Fruit fly (Drosophila melanogaster) whole organism: ENCODE data around the gene CG10669.

Experiments used
- CG8478 ChIP-seq: fragments of >200 bp; optimal IDR thresholded peaks from 2 replicates; lab custom pipeline; 2018; ENCODE audit warnings: inconsistent platforms
- Dll ChIP-seq: fragments of >200 bp; optimal IDR thresholded peaks from 2 replicates; lab custom pipeline; 2017
- EcR ChIP-seq, 2 experiments: fragments of >200 bp; optimal IDR thresholded peaks; 2 replicates each; lab custom pipeline; 2017; ENCODE audit warnings: missing biosample characterization in 2 of 2, missing genetic modification characterization in 2 of 2, missing genetic modification reagents in 2 of 2
- pan ChIP-seq: fragments of >200 bp; optimal IDR thresholded peaks from 2 replicates; lab custom pipeline; 2017
- psq ChIP-seq: fragments of >200 bp; optimal IDR thresholded peaks from 2 replicates; lab custom pipeline; 2017
- usp ChIP-seq: fragments of >200 bp; optimal IDR thresholded peaks from 2 replicates; lab custom pipeline; 2017; ENCODE audit warnings: missing biosample characterization, missing genetic modification characterization, mixed read lengths

The CG10669 gene

DNA sequence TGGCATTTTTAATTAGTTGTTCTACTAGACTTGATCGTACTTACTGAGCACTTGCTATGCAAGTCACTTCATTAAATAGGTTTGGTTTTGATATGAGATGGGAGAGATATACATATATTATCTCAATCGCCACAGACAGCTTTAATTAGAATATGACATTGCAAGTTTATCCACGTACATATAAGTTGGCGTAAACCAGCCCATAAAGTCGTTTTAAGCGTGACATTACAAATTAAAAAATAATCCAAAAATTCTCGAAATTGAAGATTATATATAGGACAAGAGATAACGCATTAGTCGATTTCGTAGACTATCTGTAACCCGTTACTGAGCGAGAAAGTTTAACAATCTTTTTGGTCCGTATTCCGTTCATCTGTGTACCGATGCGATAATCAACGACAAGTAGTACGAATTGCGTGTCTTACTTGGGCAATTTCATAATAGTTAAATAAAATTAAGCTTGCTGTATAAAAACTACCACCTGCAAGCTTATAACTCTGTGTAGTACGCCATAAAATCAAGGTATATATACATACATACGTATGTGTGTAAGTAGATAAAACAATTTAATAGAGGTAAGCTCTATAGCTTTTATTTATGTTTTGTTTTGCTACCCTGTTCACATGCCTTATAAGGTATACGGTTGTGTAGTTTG lies 14.9 kb downstream of the CG10669 start, which contains the start of gene CG10560:
TSS of gene CG10560 (minus strand) at position 51 of the 655 bp plus-strand sequence.
- TF ChIP-seq EcR (GFP tag; optimal IDR thresholded peaks at IDR 0.05; lab: Kevin White, UChicago) (no peak), usp (GFP tag; lab: Kevin White, UChicago) (no peak), psq (lab: Kevin White, UChicago) (no peak), Dll (lab: Kevin White, UChicago) (no peak), CG8478 (no peak), pan (lab: Kevin White, UChicago) (no peak)

DNA sequence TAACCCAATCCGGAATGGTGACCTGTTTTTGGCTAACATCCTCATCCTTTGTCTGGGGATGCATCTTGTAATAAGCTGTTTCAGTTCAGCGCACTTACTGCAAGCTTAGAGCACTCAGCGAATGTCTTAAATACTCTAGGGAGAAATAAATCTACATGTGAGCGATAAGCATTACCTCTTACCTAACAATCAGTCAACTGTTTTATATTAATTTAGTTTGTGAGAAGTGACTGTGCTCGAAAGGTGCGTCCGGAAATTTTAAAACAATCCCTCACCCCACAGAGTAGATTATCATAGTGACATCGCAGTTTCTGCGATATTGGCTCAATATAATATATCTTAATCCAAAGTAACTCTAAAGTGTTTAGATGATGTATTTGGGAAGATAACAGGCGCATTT lies 17.0 kb downstream of the CG10669 start, which contains the start of gene CG10553:
TSS of gene CG10553 (minus strand) at position 101 of the 400 bp plus-strand sequence.
- no peak for TF ChIP-seq usp (GFP tag; lab: Kevin White, UChicago)
- no peak for TF ChIP-seq psq (lab: Kevin White, UChicago)
- no peak for TF ChIP-seq Dll (lab: Kevin White, UChicago)
- no peak for TF ChIP-seq CG8478
- no peak for TF ChIP-seq EcR (GFP tag; optimal IDR thresholded peaks at IDR 0.05; lab: Kevin White, UChicago)
- no peak for TF ChIP-seq pan (lab: Kevin White, UChicago)

DNA sequence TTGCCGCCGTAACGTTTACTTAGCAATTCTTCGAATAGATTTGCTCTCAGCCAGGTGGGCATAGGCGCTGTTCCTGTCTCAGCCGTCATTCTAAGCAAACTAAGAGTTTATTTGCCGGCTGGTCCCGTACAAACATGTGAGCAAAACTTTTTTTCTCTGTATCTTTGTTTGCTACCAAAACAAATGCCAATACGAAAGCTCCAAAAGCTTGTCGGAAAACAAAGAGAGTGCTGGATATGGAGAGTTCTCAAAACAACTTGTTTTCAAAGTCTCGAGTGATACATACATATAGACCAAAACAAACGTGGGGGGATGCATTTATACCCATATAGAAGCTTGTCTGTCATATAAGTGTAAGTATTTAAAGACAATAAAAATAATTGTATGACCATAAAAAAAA lies 19.0 kb downstream of the CG10669 start, which contains the start of gene CG10559:
TSS of gene CG10559 (minus strand) at position 101 of the 400 bp plus-strand sequence.
- TF ChIP-seq CG8478 (no peak), usp (GFP tag; lab: Kevin White, UChicago) (no peak), Dll (lab: Kevin White, UChicago) (no peak), EcR (GFP tag; optimal IDR thresholded peaks at IDR 0.05; lab: Kevin White, UChicago) (no peak), pan (lab: Kevin White, UChicago) (no peak), psq (lab: Kevin White, UChicago) (no peak)

DNA sequence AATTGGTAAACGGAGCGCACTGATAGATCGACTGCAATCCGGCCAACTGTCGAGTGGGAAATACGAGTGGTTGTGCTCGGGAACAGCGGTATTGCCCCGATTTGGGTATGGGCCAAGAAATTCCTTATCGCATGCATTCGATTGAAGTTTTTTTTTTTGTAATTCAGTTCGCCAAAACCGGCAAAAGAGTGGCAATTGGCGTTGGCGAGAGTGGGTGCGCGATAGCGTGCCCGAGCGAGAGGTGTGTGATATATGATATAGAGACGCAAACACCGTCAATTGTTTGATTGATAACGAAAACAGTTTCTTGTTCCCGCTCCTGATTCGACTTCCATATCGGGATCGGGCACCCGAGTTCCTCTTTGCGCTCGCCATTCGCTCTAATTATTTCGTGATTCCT lies 21.3 kb downstream of the CG10669 start, which contains the start of gene CG31087:
TSS of gene CG31087 (minus strand) at position 63 of the 400 bp plus-strand sequence.
- TF ChIP-seq usp (GFP tag; lab: Kevin White, UChicago): no peak
- TF ChIP-seq psq (lab: Kevin White, UChicago): no peak
- TF ChIP-seq CG8478: no peak
- no peak for TF ChIP-seq Dll (lab: Kevin White, UChicago)
- TF ChIP-seq pan (lab: Kevin White, UChicago): no peak
- TF ChIP-seq EcR (GFP tag; optimal IDR thresholded peaks at IDR 0.05; lab: Kevin White, UChicago): no peak

DNA sequence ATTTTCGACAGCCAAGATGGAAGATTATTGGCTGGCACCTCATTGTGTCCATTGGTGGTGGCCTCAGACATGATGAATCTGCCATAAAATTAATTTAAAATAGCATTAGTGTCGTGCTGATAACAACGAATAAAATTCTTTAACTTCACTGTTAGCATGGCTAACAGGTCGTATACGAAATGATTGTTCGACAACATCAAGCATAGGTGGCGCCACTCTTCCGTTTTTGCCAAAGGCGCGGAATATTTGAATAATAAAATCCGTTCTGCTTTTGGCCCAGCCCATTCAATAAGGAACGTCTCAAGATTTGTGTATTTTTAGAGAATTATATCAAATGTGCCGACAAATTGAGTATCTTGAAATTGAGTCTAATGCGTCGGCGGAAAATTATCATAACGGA lies 22.5 kb downstream of the CG10669 start:
- TF ChIP-seq psq (lab: Kevin White, UChicago) (no peak), usp (GFP tag; lab: Kevin White, UChicago) (no peak), CG8478 (no peak), Dll (lab: Kevin White, UChicago) (no peak), EcR (GFP tag; optimal IDR thresholded peaks at IDR 0.05; lab: Kevin White, UChicago) (no peak), pan (lab: Kevin White, UChicago) (no peak)

DNA sequence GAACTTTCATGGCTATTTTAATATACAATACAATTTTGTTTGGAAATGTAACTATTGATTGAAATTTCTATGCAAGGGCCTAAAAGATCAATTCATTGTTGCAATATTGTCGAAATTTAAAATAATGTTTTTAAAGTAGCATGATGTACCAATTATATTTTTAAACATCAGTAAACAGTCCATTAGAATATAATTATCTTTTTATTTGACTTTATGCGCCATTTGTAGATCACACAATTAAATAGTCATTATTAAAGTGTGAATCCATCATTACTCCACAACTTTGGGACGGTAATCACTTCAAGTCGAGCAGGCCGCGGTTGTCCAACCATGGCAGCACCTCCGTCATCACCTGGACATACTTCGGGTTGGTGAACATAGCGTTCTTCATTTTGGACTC lies 24.2 kb downstream of the CG10669 start, which contains the start of gene CG31099:
TSS of gene CG31099 (minus strand) at position 101 of the 400 bp plus-strand sequence.
- no peak for TF ChIP-seq EcR (GFP tag; optimal IDR thresholded peaks at IDR 0.05; lab: Kevin White, UChicago)
- TF ChIP-seq usp (GFP tag; lab: Kevin White, UChicago): no peak
- no peak for TF ChIP-seq psq (lab: Kevin White, UChicago)

DNA sequence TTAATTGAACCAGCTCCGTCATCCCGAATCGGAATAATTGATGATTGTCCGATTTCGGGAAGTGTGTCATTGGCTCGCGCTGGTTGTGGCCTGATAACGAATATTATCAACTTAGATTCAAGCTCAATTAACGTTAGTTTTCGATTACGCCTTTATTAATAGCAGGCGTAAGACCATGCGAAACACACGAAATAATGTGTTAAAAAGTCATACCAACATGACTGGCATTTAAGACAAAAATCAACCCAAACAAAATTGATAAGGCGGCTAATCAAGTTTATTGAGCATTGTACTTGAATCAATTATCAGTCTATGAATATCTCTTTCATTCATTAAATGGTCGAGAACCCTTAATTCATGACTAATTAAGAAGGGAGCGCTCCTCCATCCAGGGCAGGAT lies 25.9 kb downstream of the CG10669 start:
- no peak for TF ChIP-seq psq (lab: Kevin White, UChicago)
- no peak for TF ChIP-seq Dll (lab: Kevin White, UChicago)
- TF ChIP-seq pan (lab: Kevin White, UChicago): no peak
- no peak for TF ChIP-seq usp (GFP tag; lab: Kevin White, UChicago)
- TF ChIP-seq CG8478: no peak
- no peak for TF ChIP-seq EcR (GFP tag; optimal IDR thresholded peaks at IDR 0.05; lab: Kevin White, UChicago)

DNA sequence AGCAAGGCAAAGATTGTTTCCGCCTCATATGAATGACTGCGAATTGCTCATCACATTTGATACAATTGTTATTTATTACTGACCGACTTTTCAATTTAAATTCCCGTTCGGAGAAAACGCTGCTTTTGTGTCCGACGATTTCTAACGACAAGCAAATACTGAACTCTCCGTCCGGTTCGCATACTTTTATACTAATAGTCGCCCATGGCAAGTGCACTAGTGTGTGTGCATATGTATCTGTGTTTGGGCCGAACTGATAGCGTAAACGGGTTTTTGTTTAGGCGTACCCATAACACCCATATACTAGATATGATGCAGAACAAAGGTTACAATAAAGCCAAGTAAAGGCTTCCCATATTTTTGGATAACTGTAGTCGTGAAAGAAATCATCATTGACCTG lies 26.8 kb downstream of the CG10669 start, which contains the start of gene CG10550:
TSS of gene CG10550 (minus strand) at position 164 of the 400 bp plus-strand sequence.
- no peak for TF ChIP-seq CG8478
- no peak for TF ChIP-seq psq (lab: Kevin White, UChicago)
- no peak for TF ChIP-seq EcR (GFP tag; optimal IDR thresholded peaks at IDR 0.05; lab: Kevin White, UChicago)

DNA sequence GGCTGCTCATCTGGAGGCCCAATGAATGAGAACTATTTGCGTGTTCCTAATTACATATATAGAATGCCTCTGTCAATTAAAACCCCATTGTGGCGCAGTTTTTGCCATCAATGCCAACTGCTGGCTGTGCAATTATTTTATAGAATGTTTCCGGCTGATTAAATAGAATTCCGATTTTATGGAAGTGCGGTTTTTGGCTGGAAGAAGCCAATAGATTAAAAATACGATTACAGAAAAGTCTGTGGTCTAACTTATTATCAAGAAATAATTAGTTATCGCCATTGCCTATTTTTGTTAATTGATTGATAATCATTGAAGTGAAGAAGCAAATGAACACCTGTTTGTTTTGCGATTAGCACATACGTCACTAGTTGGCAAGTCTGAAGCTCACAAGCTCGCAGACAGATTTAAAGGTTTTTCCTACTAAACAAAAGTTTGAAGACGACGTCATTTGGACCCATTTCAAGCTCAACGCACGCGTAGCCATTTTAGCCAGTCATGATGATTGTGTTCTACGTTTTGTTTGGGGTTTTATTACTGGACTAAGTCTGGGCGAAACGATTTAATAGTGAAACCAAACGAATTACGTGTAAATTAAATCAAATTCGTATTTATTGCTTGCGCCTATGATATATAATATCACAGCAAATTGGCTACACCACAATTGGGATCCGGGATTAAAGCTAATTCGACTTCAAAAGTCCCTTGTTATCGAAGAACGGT lies 29.1 kb downstream of the CG10669 start:
- no peak for TF ChIP-seq CG8478
- no peak for TF ChIP-seq Dll (lab: Kevin White, UChicago)
- no peak for TF ChIP-seq usp (GFP tag; lab: Kevin White, UChicago)
- no peak for TF ChIP-seq EcR (GFP tag; optimal IDR thresholded peaks at IDR 0.05; lab: Kevin White, UChicago)
- TF ChIP-seq pan (lab: Kevin White, UChicago): no peak
- TF ChIP-seq psq (lab: Kevin White, UChicago): no peak

DNA sequence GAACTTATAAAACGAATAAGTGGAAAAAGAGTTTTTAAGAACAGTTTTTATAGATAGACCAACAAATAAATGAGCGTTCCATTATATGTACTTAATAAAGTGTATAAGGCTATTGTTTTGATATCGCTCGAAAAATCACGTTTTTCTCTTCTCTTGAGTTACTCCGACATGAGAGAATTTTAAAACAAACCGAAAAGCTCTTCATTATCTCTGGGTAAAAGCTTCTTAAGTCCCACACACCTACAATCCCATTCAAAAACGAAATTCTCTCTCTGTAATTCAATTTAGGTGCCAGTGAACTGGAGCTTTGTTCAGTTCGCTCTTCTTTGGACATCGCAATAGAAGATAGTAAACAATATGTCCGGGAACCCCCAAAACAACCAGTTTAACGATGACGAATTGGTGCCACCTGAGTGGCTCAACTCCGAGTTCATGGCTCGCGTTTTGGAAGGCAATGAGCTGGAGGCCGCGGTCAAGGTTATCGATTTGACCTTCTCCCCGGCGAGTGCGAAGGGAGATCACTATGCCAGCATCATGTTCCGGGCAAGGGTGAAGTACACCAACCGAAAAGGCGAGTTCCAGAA lies 31.1 kb downstream of the CG10669 start, which contains the start of gene CG31436:
TSS of gene CG31436 (plus strand) at position 281 of the 584 bp plus-strand sequence.
- TF ChIP-seq EcR (GFP tag; optimal IDR thresholded peaks at IDR 0.05; lab: Kevin White, UChicago) (no peak), pan (lab: Kevin White, UChicago) (no peak)

DNA sequence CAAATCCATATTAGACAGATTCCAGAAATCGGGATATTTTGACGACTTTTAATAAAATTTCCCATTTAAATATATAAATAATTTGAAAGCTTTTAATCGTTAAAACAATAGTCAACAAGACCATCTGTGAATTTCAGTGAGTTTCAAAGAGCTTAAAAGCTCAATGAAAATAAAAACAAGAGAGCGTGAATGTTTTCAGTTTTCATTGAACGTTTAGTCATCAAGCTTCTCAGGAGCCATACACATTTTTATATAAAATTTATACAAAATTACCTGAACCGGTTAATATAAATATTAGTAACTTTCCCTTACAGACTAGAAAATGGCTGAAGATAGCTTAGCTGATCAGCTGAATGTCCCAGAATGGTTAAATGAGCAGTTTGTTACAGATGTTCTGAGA lies 32.8 kb downstream of the CG10669 start, which contains the start of gene CG31370:
TSS of gene CG31370 (plus strand) at position 226 of the 400 bp plus-strand sequence.
- TF ChIP-seq pan (lab: Kevin White, UChicago) (no peak), EcR (GFP tag; optimal IDR thresholded peaks at IDR 0.05; lab: Kevin White, UChicago) (no peak), CG8478 (no peak), usp (GFP tag; lab: Kevin White, UChicago) (no peak), psq (lab: Kevin White, UChicago) (no peak), Dll (lab: Kevin White, UChicago) (no peak)
